Fruit fly (Drosophila melanogaster) whole organism, embryonic: ENCODE data around the gene CG10053.

ENCODE experiments used
- CG12769 ChIP-seq: fragments of 200-800 bp; sonication (Bioruptor generic); optimal IDR thresholded peaks from 2 replicates; lab custom pipeline; 2019; ENCODE audit warnings: missing biosample characterization, mild to moderate bottlenecking, missing genetic modification characterization, moderate library complexity
- CG18599 ChIP-seq: fragments of 200-800 bp; sonication (Bioruptor generic); optimal IDR thresholded peaks from 3 replicates; lab custom pipeline; 2017; ENCODE audit warnings: missing biosample characterization, missing genetic modification characterization, mild to moderate bottlenecking, moderate library complexity, missing genetic modification reagents
- CG3847 ChIP-seq: fragments of 200-800 bp; sonication (Bioruptor generic); IDR thresholded peaks from 2 replicates; pipeline ENCODE4 v1.3.6; 2022; ENCODE audit warnings: missing biosample characterization, missing genetic modification characterization
- CG4707 ChIP-seq: fragments of 200-800 bp; sonication (Bioruptor generic); optimal IDR thresholded peaks from 2 replicates; lab custom pipeline; 2018; ENCODE audit warnings: missing biosample characterization, mild to moderate bottlenecking, missing genetic modification characterization, moderate library complexity
- Dad ChIP-seq: fragments of 200-800 bp; sonication (Bioruptor generic); optimal IDR thresholded peaks from 3 replicates; lab custom pipeline; 2016; ENCODE audit warnings: missing biosample characterization, missing genetic modification characterization
- Sry-β ChIP-seq: fragments of 200-800 bp; sonication (Bioruptor generic); optimal IDR thresholded peaks from 2 replicates; lab custom pipeline; 2018; ENCODE audit warnings: missing biosample characterization, mild to moderate bottlenecking, missing genetic modification characterization, moderate library complexity
- Taf1 ChIP-seq: fragments of 200-800 bp; sonication (Bioruptor generic); IDR thresholded peaks from 2 replicates; pipeline ENCODE4 v1.3.6; 2022; ENCODE audit warnings: missing biosample characterization, missing genetic modification characterization
- ewg ChIP-seq: fragments of 200-800 bp; sonication (Bioruptor generic); optimal IDR thresholded peaks from 3 replicates; lab custom pipeline; 2017; ENCODE audit warnings: mild to moderate bottlenecking, missing biosample characterization, missing genetic modification reagents, missing genetic modification characterization
- fu2 ChIP-seq: fragments of 200-800 bp; sonication (Bioruptor generic); optimal IDR thresholded peaks from 2 replicates; lab custom pipeline; 2016; ENCODE audit warnings: missing biosample characterization, missing genetic modification characterization
- h ChIP-seq: fragments of >200 bp; optimal IDR thresholded peaks from 2 replicates; lab custom pipeline; 2017
- kah ChIP-seq: fragments of 200-800 bp; sonication (Bioruptor generic); optimal IDR thresholded peaks from 2 replicates; lab custom pipeline; 2018; ENCODE audit warnings: missing biosample characterization, mild to moderate bottlenecking, missing genetic modification characterization
- psq ChIP-seq: fragments of 200-800 bp; sonication (Bioruptor generic); optimal IDR thresholded peaks from 2 replicates; lab custom pipeline; 2017; ENCODE audit warnings: missing biosample characterization, missing genetic modification characterization

DNA sequence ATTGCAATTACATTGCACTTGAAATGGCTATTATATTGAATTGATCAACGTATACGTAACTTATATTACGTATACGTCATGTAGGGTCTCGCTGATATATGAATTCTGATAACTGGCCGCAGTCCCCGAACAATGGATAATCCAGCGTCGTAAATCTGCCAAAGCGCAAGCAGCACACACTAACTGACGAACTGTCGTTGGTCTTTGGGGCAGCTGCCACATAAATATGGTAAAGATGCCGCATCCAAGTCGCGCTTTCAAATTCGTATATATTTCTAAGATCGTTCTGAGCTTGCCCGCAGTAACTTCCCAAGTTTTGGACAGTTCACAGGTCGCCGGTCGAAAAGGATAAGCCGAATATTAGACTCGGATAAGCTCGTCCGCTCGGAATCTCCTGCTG lies 5.4 kb upstream of the CG10053 start, which contains the start of gene CG14607:
- TF ChIP-seq ewg: no peak
- TF ChIP-seq kah (GFP tag; lab: Kevin White, UChicago): no peak
- no peak for TF ChIP-seq h (lab: Kevin White, UChicago)
- TF ChIP-seq Dad (GFP tag; lab: Kevin White, UChicago): no peak
- no peak for TF ChIP-seq CG3847 (GFP tag; lab: Robert Waterston, UW)
- no peak for TF ChIP-seq CG12769 (tag; lab: Kevin White, UChicago)
- TF ChIP-seq CG18599 (GFP tag; lab: Kevin White, UChicago): no peak
- TF ChIP-seq fu2 (GFP tag; lab: Kevin White, UChicago): no peak
- TF ChIP-seq CG4707 (GFP tag; lab: Kevin White, UChicago): no peak
- TF ChIP-seq Sry-β (GFP tag; lab: Kevin White, UChicago): no peak
- TF ChIP-seq psq (GFP tag; lab: Kevin White, UChicago): no peak
- TF ChIP-seq Taf1 (GFP tag; lab: Robert Waterston, UW): no peak
